Worm (Caenorhabditis elegans): ENCODE data around the gene K07H8.12.

- TF ChIP-seq nhr-11 (tag; optimal IDR thresholded peaks at IDR 0.05) (no peak), alr-1 (tag; optimal IDR thresholded peaks at IDR 0.05) (no peak), nhr-129 (tag; optimal IDR thresholded peaks at IDR 0.05) (no peak), unc-62 (GFP tag; optimal IDR thresholded peaks at IDR 0.05) (no peak), egl-27 (tag; optimal IDR thresholded peaks at IDR 0.05) (no peak), ceh-82 (tag; optimal IDR thresholded peaks at IDR 0.05) (no peak), lin-13 (GFP tag; optimal IDR thresholded peaks at IDR 0.05) (no peak), F13H6.1 (tag; optimal IDR thresholded peaks at IDR 0.05) (no peak), unc-39 (tag; optimal IDR thresholded peaks at IDR 0.05) (no peak), blmp-1 (tag; optimal IDR thresholded peaks at IDR 0.05; ENCODE audit: insufficient read depth) (no peak), mdl-1 (tag; optimal IDR thresholded peaks at IDR 0.05) (no peak), nhr-12 (tag; optimal IDR thresholded peaks at IDR 0.05) (no peak)
Observed at ce11 chrIV:8300468-8300867, 24.0 kb upstream of the K07H8.12 start, which contains the start of gene F35H10.5.
